Worm (Caenorhabditis elegans) whole organism, young adult: Measurements from ENCODE around the gene taf-3.

Experiments
- C06A6.2 ChIP-seq: fragments of 200-800 bp; sonication (Bioruptor generic); conservative IDR thresholded peaks from 2 replicates; pipeline ENCODE4 v1.3.6; 2022; ENCODE audit warnings: missing genetic modification characterization, missing compliant biosample characterization
- F33H1.4 ChIP-seq: fragments of 200-800 bp; sonication (Bioruptor generic); IDR thresholded peaks from 2 replicates; pipeline ENCODE4 v1.3.6; 2022; ENCODE audit warnings: missing genetic modification reagents, missing genetic modification characterization, missing compliant biosample characterization
- F39B2.1 ChIP-seq: fragments of 200-800 bp; sonication (Bioruptor generic); IDR thresholded peaks from 2 replicates; pipeline ENCODE4 v1.3.6; 2022; ENCODE audit warnings: missing genetic modification reagents, missing genetic modification characterization, missing compliant biosample characterization
- F57A8.1 ChIP-seq: fragments of 200-800 bp; sonication (Bioruptor generic); optimal IDR thresholded peaks from 2 replicates; lab custom pipeline; 2018; ENCODE audit warnings: mild to moderate bottlenecking, missing genetic modification characterization, moderate library complexity, missing compliant biosample characterization
- K11D2.4 ChIP-seq: fragments of 200-800 bp; sonication (Bioruptor generic); IDR thresholded peaks from 2 replicates; pipeline ENCODE4 v1.3.6; 2022; ENCODE audit warnings: missing genetic modification reagents, missing genetic modification characterization, missing compliant biosample characterization
- T07F8.4 ChIP-seq: sonication (generic microtip); optimal IDR thresholded peaks from 2 replicates; lab custom pipeline; 2016; ENCODE audit warnings: mild to moderate bottlenecking, missing genetic modification characterization, moderate library complexity, missing compliant biosample characterization
- Y53G8AR.9 ChIP-seq: fragments of 200-800 bp; sonication (Bioruptor generic); conservative IDR thresholded peaks from 2 replicates; pipeline ENCODE4 v1.3.6; 2022; ENCODE audit warnings: missing genetic modification reagents, missing genetic modification characterization, missing compliant biosample characterization
- Y56A3A.18 ChIP-seq: fragments of 200-800 bp; sonication (Bioruptor generic); IDR thresholded peaks from 2 replicates; pipeline ENCODE4 v1.3.6; 2022; ENCODE audit warnings: missing genetic modification reagents, missing genetic modification characterization, missing compliant biosample characterization
- Y67H2A.10 ChIP-seq: fragments of 200-800 bp; sonication (Bioruptor generic); conservative IDR thresholded peaks from 2 replicates; pipeline ENCODE4 v1.3.6; 2022; ENCODE audit warnings: missing genetic modification reagents, missing genetic modification characterization, missing compliant biosample characterization
- Y79H2A.3 ChIP-seq: fragments of 200-800 bp; sonication (Bioruptor generic); conservative IDR thresholded peaks from 2 replicates; pipeline ENCODE4 v1.3.6; 2022; ENCODE audit warnings: missing genetic modification reagents, missing genetic modification characterization, missing compliant biosample characterization
- attf-3 ChIP-seq: fragments of 200-800 bp; sonication (Bioruptor generic); conservative IDR thresholded peaks from 2 replicates; pipeline ENCODE4 v1.3.6; 2022; ENCODE audit warnings: missing genetic modification reagents, missing genetic modification characterization, missing compliant biosample characterization
- attf-5 ChIP-seq: fragments of 200-800 bp; sonication (Bioruptor generic); optimal IDR thresholded peaks from 2 replicates; lab custom pipeline; 2018; ENCODE audit warnings: mild to moderate bottlenecking, missing genetic modification characterization, missing compliant biosample characterization
- ccch-3 ChIP-seq: fragments of 200-800 bp; sonication (Bioruptor generic); optimal IDR thresholded peaks from 2 replicates; lab custom pipeline; 2018; ENCODE audit warnings: mild to moderate bottlenecking, missing genetic modification characterization, missing compliant biosample characterization
- cebp-2 ChIP-seq: fragments of 200-800 bp; sonication (Bioruptor generic); IDR thresholded peaks from 2 replicates; pipeline ENCODE4 v1.3.6; 2022; ENCODE audit warnings: missing genetic modification characterization, missing compliant biosample characterization
- ceh-91 ChIP-seq: fragments of 200-800 bp; sonication (Bioruptor generic); IDR thresholded peaks from 2 replicates; pipeline ENCODE4 v1.3.6; 2022; ENCODE audit warnings: missing genetic modification reagents, missing genetic modification characterization, missing compliant biosample characterization
- egl-18 ChIP-seq: fragments of 200-800 bp; sonication (Bioruptor generic); IDR thresholded peaks from 2 replicates; pipeline ENCODE4 v1.3.6; 2022; ENCODE audit warnings: missing genetic modification reagents, missing genetic modification characterization, missing compliant biosample characterization
- ets-4 ChIP-seq: fragments of 200-800 bp; sonication (Bioruptor generic); optimal IDR thresholded peaks from 2 replicates; lab custom pipeline; 2018; ENCODE audit warnings: mild to moderate bottlenecking, missing genetic modification characterization, missing compliant biosample characterization
- hlh-26 ChIP-seq: fragments of 200-800 bp; sonication (Bioruptor generic); conservative IDR thresholded peaks from 2 replicates; pipeline ENCODE4 v1.3.6; 2022; ENCODE audit warnings: missing genetic modification reagents, missing genetic modification characterization, missing compliant biosample characterization
- lin-54 ChIP-seq: fragments of 200-800 bp; sonication (Bioruptor generic); optimal IDR thresholded peaks from 2 replicates; lab custom pipeline; 2018; ENCODE audit warnings: mild to moderate bottlenecking, missing genetic modification characterization, missing compliant biosample characterization
- lir-1 ChIP-seq: fragments of 200-800 bp; sonication (Bioruptor generic); conservative IDR thresholded peaks from 2 replicates; pipeline ENCODE4 v1.3.6; 2022; ENCODE audit warnings: missing genetic modification reagents, missing genetic modification characterization, missing compliant biosample characterization
- madf-8 ChIP-seq: fragments of 200-800 bp; sonication (Bioruptor generic); conservative IDR thresholded peaks from 2 replicates; pipeline ENCODE4 v1.3.6; 2022; ENCODE audit warnings: missing genetic modification reagents, missing genetic modification characterization, missing compliant biosample characterization
- mel-28 ChIP-seq: sonication (generic microtip); optimal IDR thresholded peaks from 2 replicates; lab custom pipeline; 2016; ENCODE audit warnings: borderline replicate concordance, mild to moderate bottlenecking, missing genetic modification characterization, missing compliant biosample characterization
- nfyb-1 ChIP-seq: fragments of 200-800 bp; sonication (Bioruptor generic); IDR thresholded peaks from 2 replicates; pipeline ENCODE4 v1.3.6; 2022; ENCODE audit warnings: missing genetic modification reagents, missing genetic modification characterization, missing compliant biosample characterization
- nhr-179 ChIP-seq: sonication (generic microtip); optimal IDR thresholded peaks from 2 replicates; lab custom pipeline; 2016; ENCODE audit warnings: mild to moderate bottlenecking, missing genetic modification characterization, missing compliant biosample characterization
- pbrm-1 ChIP-seq: fragments of 200-800 bp; sonication (Bioruptor generic); IDR thresholded peaks from 2 replicates; pipeline ENCODE4 v1.3.6; 2022; ENCODE audit warnings: missing genetic modification reagents, missing genetic modification characterization, missing compliant biosample characterization
- snpc-1.3 ChIP-seq: sonication (generic microtip); optimal IDR thresholded peaks from 2 replicates; lab custom pipeline; 2017; ENCODE audit warnings: missing genetic modification characterization, mild to moderate bottlenecking, missing compliant biosample characterization, antibody characterized with exemption, moderate library complexity, missing genotype, missing genetic modification reagents; ENCODE audit not compliant: insufficient read depth
- snpc-3.4 ChIP-seq: sonication (generic microtip); optimal IDR thresholded peaks from 2 replicates; lab custom pipeline; 2017; ENCODE audit warnings: missing genetic modification characterization, mild to moderate bottlenecking, missing compliant biosample characterization, antibody characterized with exemption, moderate library complexity, missing genotype, missing genetic modification reagents
- somi-1 ChIP-seq: fragments of 200-800 bp; sonication (Bioruptor generic); optimal IDR thresholded peaks from 2 replicates; lab custom pipeline; 2018; ENCODE audit warnings: mild to moderate bottlenecking, missing genetic modification characterization, missing compliant biosample characterization
- sptf-2 ChIP-seq: fragments of 200-800 bp; sonication (Bioruptor generic); optimal IDR thresholded peaks from 2 replicates; lab custom pipeline; 2018; ENCODE audit warnings: mild to moderate bottlenecking, missing genetic modification characterization, missing compliant biosample characterization
- unc-130 ChIP-seq: sonication (generic microtip); optimal IDR thresholded peaks from 2 replicates; lab custom pipeline; 2016; ENCODE audit warnings: missing genetic modification reagents, missing genetic modification characterization, missing compliant biosample characterization
- zfh-2 ChIP-seq: fragments of 200-800 bp; sonication (Bioruptor generic); conservative IDR thresholded peaks from 2 replicates; pipeline ENCODE4 v1.3.6; 2022; ENCODE audit warnings: missing genetic modification reagents, missing genetic modification characterization, missing compliant biosample characterization
- ztf-26 ChIP-seq: sonication (generic microtip); optimal IDR thresholded peaks from 2 replicates; lab custom pipeline; 2017; ENCODE audit warnings: missing genetic modification characterization, missing compliant biosample characterization

Gene taf-3

DNA sequence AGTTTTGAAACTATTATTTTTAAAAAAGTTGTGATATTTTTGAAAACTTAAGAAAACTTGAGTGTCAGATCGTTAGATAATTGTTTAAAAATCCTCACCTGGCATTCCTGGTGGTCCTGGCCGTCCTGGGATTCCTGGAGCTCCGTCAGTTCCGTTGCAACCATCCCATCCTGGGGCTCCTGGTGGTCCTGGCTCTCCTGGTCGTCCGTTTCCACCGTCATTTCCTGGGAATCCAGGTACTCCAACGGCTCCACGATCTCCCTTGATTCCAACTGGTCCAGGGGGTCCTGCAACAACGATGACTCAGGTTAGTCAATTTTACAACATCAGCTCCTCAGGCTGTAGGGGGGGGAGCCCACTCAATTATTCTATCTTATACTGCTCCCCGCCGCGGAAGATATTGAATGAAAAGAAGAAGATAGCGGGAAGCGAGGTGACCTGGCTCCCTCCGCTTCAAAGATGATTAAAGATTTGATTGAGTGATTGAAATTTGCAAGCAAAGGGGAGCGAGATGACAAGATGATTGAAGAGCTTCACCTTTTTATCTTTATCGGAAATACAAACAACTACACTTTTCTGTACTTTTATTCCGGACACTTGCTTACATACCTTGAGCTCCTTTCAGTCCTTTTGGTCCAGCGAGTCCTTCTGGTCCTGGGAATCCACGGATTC lies 55.6 kb downstream of the taf-3 start:
- TF ChIP-seq lir-1 (no peak), zfh-2 (GFP tag; lab: Robert Waterston, UW) (peak; percentile 70)

DNA sequence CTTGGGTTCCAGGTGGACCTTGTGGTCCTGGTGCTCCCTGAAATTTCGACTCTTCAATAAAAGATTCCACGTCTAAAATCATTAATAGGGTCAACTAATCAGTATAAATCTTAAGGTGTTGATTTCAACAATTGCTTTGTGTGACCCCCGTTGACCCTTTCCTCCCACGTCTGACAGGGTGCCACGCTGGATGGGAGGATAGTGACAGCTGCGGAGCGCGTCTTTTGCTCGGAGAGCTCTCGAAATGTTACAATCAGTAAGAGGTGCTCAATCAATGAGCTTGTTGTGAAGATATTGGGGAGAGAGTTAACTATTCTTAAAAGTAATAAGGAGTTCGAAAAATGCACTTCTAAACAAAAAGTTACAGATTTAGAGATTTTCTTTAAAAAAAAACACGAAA lies 56.1 kb downstream of the taf-3 start:
- no peak for TF ChIP-seq attf-5 (GFP tag; lab: Kevin White, UChicago)
- no peak for TF ChIP-seq F33H1.4 (GFP tag; lab: Robert Waterston, UW)
- TF ChIP-seq somi-1 (GFP tag; lab: Kevin White, UChicago) = no peak
- no peak for TF ChIP-seq snpc-1.3 (tag; lab: Kevin White, UChicago)
- TF ChIP-seq attf-3 = no peak

DNA sequence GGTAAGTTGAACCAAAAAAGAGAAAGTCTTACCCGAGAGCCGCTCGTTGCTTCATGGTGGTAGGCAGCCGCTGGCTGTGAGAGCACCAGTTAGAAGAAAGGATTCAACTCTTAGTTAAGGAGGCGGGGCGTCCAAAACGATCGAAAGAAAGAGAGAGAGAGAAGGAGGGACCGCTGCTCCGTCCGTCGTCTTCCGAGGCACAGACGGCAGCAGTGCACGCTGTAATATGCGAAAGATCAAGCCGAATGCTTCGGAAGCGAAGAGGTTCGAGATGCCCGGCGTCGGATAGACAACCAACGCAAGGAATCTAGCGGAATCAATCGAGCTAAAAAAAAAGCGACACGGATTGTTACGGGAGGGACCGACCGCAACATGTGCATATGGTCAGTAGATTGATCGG lies 57.0 kb downstream of the taf-3 start, which contains the start of gene let-2:
Gene let-2, minus strand, starts transcription at position 68 of the 400 bp plus-strand sequence.
- TF ChIP-seq Y56A3A.18 (GFP tag; lab: Robert Waterston, UW) (no peak), zfh-2 (GFP tag; lab: Robert Waterston, UW) (peak; percentile 86)

DNA sequence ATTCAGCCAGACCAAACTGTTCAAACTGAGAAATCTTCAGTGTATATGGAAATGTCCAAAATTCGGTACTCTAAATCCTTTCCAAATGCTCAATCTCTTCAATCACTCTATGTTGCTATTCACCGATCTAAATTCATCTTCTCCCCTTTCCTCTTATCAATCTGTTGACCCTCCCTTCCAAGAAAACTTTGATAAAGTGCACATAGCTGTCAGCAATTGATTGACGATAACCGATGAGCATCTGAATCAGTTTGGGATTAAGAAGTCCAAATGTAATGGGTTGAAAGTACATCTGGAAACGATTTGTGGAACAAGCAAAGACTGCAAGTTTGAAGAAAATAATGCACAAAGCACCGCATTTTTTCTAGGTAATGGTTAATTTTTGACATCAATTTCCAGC lies 57.7 kb downstream of the taf-3 start:
- TF ChIP-seq cebp-2 (GFP tag; lab: Robert Waterston, UW) (no peak), C06A6.2 (GFP tag; lab: Robert Waterston, UW) (no peak), F57A8.1 (GFP tag; lab: Kevin White, UChicago) (no peak), snpc-3.4 (tag; lab: Kevin White, UChicago) (no peak), lin-54 (GFP tag; lab: Kevin White, UChicago) (no peak), sptf-2 (GFP tag; lab: Kevin White, UChicago) (no peak), ets-4 (GFP tag; lab: Kevin White, UChicago) (no peak), mel-28 (tag; lab: Kevin White, UChicago) (no peak), ceh-91 (GFP tag; lab: Robert Waterston, UW) (no peak), K11D2.4 (no peak), pbrm-1 (GFP tag; lab: Robert Waterston, UW) (no peak), Y53G8AR.9 (GFP tag; lab: Robert Waterston, UW) (no peak), nhr-179 (no peak), nfyb-1 (no peak), attf-5 (GFP tag; lab: Kevin White, UChicago) (no peak), unc-130 (no peak), ztf-26 (tag; lab: Kevin White, UChicago) (no peak), zfh-2 (GFP tag; lab: Robert Waterston, UW) (no peak)

DNA sequence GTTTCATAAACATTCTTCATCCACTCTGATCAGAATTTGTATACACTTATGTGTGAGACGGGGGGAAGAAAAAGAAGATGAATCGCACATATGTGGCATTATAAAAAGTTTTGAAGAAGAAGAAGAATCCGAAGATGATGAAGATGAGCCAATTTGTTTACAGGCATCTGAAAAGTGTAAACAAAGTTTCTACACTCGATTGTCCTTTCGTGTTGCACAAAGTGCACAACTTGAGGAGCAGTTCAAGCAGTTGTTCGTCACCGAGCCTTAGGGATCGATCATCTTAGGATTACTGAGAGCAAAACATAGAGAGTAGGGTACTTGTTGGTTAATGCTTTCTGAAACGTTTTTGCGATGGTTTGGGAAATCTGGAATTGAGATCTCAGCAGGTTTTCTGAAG lies 58.9 kb downstream of the taf-3 start:
- TF ChIP-seq Y79H2A.3 = no peak
- TF ChIP-seq snpc-1.3 (tag; lab: Kevin White, UChicago) = no peak
- no peak for TF ChIP-seq egl-18 (GFP tag; lab: Robert Waterston, UW)
- no peak for TF ChIP-seq F39B2.1 (GFP tag; lab: Robert Waterston, UW)
- no peak for TF ChIP-seq snpc-3.4 (tag; lab: Kevin White, UChicago)
- no peak for TF ChIP-seq hlh-26
- TF ChIP-seq Y67H2A.10 (GFP tag; lab: Robert Waterston, UW) = no peak
- TF ChIP-seq T07F8.4 (tag; lab: Kevin White, UChicago) = no peak
- no peak for TF ChIP-seq ccch-3 (GFP tag; lab: Kevin White, UChicago)
- no peak for TF ChIP-seq madf-8 (GFP tag; lab: Robert Waterston, UW)
